Fruit fly (Drosophila melanogaster): ENCODE measurements around the gene CG43886.

The CG43886 gene

DNA sequence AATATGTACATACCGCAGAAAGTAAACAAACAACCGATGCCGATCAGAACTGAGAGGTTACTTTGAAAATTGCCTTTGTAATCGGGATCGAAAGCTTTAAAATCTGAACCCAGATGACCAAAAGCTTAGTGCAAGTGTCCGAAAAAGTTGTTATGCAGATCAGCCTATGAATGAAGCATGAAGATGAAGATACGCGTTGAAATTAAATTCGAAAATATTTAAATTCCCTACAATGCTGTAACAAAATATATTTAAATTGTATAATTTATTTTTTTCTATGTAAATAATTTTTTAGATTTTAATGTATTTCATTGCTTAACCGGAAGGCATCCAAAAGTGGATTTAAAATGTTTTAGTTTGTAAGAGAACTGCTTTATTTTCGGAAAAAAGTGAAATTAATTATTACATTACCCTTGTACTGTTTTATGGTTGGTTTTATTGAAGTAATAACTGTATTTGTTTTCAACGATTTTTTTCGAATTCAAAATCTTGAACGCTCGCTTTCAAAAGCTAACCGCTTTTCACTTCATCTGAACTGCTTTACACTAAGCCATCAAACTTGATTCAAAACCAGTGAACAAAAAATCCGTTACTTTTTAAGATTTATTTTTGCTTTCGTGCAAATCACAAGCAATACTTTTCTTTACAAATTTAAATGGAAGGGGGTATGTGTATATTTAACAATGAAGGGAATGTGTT lies at the start of gene CG43886:
Gene CG43886, minus strand, starts transcription at position 51 of the 699 bp plus-strand sequence.
- no peak for TF ChIP-seq CTCF (optimal IDR thresholded peaks at IDR 0.05)
- no peak for TF ChIP-seq CG8478 (optimal IDR thresholded peaks at IDR 0.05)

- TF ChIP-seq CTCF (optimal IDR thresholded peaks at IDR 0.05) (no peak), CG8478 (optimal IDR thresholded peaks at IDR 0.05) (no peak)
Observed at dm6 chr3L:8202317-8202842, 42.8 kb upstream of the CG43886 start, which contains the start of the genes CG7366 and CG13679. Gene CG7366, minus strand, starts transcription at chr3L:8202417. Gene CG13679, plus strand, starts transcription at chr3L:8202792.

DNA sequence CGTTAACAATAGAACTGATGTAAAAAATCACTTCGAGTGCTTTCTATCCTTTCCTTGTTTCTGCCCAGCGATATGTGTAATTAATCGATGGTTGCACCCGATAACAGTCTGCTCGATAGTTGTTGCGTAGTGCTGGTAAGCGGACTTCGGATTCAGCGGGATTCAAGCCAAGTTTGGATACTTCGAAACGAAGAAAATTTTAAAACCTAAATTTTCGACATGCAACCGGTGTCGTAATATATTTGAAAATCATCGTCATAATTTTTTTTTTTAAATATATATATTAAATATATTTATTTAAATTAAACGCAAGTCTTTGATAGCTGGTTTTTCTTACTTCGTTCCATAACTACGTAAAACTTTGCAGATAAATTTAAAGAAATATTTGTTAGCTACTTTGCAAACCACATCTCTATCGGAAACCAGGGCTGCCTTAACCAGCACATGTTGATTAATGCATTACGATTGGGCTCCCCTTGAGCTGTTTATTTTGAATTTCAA lies 38.3 kb upstream of the CG43886 start, which contains the start of the genes UbcE2M and Dhps:
Gene UbcE2M, minus strand, starts transcription at position 209 of the 501 bp plus-strand sequence.
Gene Dhps, plus strand, starts transcription at position 429 of the 501 bp plus-strand sequence.
- TF ChIP-seq CTCF (optimal IDR thresholded peaks at IDR 0.05) = no peak
- no peak for TF ChIP-seq CG8478 (optimal IDR thresholded peaks at IDR 0.05)

dm6 chr3L:8193016-8193415 lies 33.4 kb upstream of the CG43886 start, which contains the start of gene CG7387:
Gene CG7387, minus strand, starts transcription at chr3L:8193116.
- TF ChIP-seq CG8478 (optimal IDR thresholded peaks at IDR 0.05) (no peak), CTCF (optimal IDR thresholded peaks at IDR 0.05) (no peak)

DNA sequence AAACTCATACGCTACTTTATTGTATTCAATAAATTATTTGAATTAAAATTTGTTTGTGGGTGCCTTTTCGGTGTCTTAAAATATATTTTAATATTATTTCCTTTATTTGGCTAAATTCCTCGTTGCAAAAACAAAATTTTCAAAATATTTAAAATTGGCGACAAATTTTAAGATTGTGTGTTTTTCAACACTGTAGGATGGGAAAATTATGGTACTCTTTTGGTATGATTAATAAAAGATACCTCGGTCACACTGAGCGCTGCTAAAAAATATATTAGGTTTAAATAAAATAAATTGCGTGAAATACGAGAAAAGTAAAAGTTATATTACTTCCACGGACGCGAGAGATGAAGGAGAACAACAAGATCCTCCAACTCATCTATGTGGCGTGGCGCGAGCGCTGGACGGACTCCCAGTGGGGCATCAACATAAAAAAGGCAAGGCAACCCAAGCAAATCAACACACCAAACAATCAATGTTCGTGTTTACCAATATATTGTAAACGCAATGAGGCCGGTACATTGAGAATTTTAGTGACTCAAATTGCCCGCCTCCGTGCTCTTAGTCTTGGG lies 31.6 kb upstream of the CG43886 start, which contains the start of gene MED24:
Gene MED24, plus strand, starts transcription at position 229 of the 572 bp plus-strand sequence.
- TF ChIP-seq CTCF (optimal IDR thresholded peaks at IDR 0.05) = no peak
- TF ChIP-seq CG8478 (optimal IDR thresholded peaks at IDR 0.05) = no peak

- no peak for TF ChIP-seq CTCF (optimal IDR thresholded peaks at IDR 0.05)
- TF ChIP-seq CG8478 (optimal IDR thresholded peaks at IDR 0.05) = no peak
Observed at dm6 chr3L:8189234-8189633, 29.7 kb upstream of the CG43886 start.

dm6 chr3L:8187397-8187811 lies 27.8 kb upstream of the CG43886 start:
- TF ChIP-seq CTCF (optimal IDR thresholded peaks at IDR 0.05) (no peak), CG8478 (optimal IDR thresholded peaks at IDR 0.05) (no peak)

dm6 chr3L:8186627-8187396 lies 27.2 kb upstream of the CG43886 start, which contains the start of the genes ERR and Atg18a:
Gene ERR, minus strand, starts transcription at chr3L:8186671.
Gene Atg18a, plus strand, starts transcription at chr3L:8186857.
- no peak for TF ChIP-seq CG8478 (optimal IDR thresholded peaks at IDR 0.05)
- peak in 1 of 2 experiments; percentile 14 for TF ChIP-seq CTCF (optimal IDR thresholded peaks at IDR 0.05)

DNA sequence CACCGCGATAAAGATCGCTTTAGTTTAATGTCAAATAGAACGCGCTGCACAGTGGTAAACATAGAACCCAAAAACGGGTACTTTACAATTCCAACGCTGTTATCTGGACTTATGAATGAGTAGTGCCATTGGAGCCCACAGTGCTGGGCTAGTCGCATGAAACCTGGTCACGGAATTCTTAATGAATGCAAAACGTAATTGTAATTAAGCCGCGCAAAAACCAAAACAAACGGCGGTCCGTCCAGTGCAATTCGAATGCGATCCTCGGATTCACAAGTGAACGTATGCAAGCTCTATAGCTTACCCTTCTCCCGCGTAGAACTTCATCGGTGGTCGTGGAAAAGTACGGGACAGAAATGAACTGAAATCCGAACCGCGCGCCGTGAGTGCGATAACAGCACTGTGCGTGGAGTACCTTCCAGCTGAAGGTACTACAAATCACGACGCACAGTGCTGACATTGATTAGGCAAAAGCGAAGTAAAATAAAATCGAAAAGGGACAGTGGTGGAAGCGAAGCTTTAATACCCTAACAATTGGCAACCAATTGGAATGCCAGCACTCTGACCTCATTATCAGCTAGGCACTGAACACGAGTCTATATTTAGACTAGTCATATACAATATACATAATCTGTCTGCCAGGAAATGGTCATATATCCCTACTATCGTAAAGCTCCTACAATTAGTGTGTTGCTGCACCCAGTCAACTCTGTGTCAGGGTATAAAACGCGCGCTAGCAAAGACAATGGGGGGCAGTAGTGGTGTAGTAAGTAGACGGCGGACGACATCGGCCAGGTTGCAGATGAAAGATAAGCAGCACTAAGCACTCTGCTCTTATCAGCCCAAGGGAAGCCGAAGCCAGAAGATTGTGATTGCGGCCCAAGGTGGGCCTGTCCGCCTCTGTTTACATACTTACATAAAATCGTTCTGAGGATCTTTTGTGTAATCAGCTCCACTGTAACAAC lies 26.0 kb upstream of the CG43886 start:
- no peak for TF ChIP-seq CG8478 (optimal IDR thresholded peaks at IDR 0.05)
- TF ChIP-seq CTCF (optimal IDR thresholded peaks at IDR 0.05) = no peak

DNA sequence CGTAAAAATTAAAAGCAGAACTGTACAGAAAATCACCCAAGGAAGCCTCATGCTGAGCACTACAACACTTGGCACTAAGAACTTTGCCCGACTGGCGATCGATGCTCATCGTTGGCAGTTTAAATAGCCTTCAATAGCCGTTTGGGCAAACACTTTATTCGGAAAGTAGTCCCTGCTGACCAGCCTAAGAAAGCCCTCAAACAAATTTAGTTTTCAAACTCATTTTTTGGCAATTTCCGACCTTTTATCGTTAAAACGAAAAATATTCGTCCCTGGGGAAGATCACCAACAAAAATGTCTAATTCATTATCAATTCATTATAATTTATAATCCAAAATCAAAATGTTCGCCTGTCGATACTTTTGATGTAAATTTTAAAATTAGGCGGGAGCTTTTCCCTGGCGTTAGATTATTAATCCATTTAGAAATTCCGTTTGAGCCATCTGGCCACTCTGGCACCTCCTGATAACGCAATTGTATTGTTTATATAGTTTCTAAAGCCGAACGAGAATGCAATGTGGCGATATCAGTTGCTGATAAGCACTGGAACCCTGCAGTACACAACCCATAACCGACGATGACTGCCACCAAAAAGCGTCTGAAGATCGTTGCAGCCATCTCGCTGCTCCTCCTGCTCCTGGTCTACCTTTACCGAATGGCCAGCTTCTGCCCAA lies 21.0 kb upstream of the CG43886 start, which contains the start of the genes mthl7 and Uxs:
Gene mthl7, minus strand, starts transcription at position 51 of the 674 bp plus-strand sequence.
Gene Uxs, plus strand, starts transcription at position 460 of the 674 bp plus-strand sequence.
- TF ChIP-seq CG8478 (optimal IDR thresholded peaks at IDR 0.05) (no peak), CTCF (optimal IDR thresholded peaks at IDR 0.05) (no peak)

dm6 chr3L:8177795-8178564 lies 18.4 kb upstream of the CG43886 start, which contains the start of gene Nmt:
Gene Nmt, minus strand, starts transcription at chr3L:8178429.
- TF ChIP-seq CTCF (optimal IDR thresholded peaks at IDR 0.05) (no peak), CG8478 (optimal IDR thresholded peaks at IDR 0.05) (no peak)

dm6 chr3L:8175818-8176217 lies 16.2 kb upstream of the CG43886 start, which contains the start of gene RecQ4:
Gene RecQ4, minus strand, starts transcription at chr3L:8175978.
- TF ChIP-seq CG8478 (optimal IDR thresholded peaks at IDR 0.05) = no peak
- no peak for TF ChIP-seq CTCF (optimal IDR thresholded peaks at IDR 0.05)
